Fruit fly (Drosophila melanogaster): Measurements from ENCODE around the gene CG7991.

dm6 chr3L:1688161-1688560, 13.7 kb downstream of the CG7991 start:
- no peak for TF ChIP-seq rgr (GFP tag; optimal IDR thresholded peaks at IDR 0.05)
- no peak for TF ChIP-seq pan (optimal IDR thresholded peaks at IDR 0.05)
- no peak for TF ChIP-seq usp (GFP tag; optimal IDR thresholded peaks at IDR 0.05)
- no peak for TF ChIP-seq CG32264 (GFP tag; optimal IDR thresholded peaks at IDR 0.05)
- no peak for TF ChIP-seq Dfd (GFP tag; optimal IDR thresholded peaks at IDR 0.05)
- TF ChIP-seq foxo (GFP tag; optimal IDR thresholded peaks at IDR 0.05), result no peak
- TF ChIP-seq Hr78 (GFP tag; optimal IDR thresholded peaks at IDR 0.05), result no peak
- no peak for TF ChIP-seq fru (GFP tag; optimal IDR thresholded peaks at IDR 0.05)
- TF ChIP-seq OdsH (GFP tag; optimal IDR thresholded peaks at IDR 0.05), result no peak
- no peak for TF ChIP-seq dsf (GFP tag; optimal IDR thresholded peaks at IDR 0.05; ENCODE audit: borderline replicate concordance)
- TF ChIP-seq Vsx2 (GFP tag; optimal IDR thresholded peaks at IDR 0.05; ENCODE audit: partially characterized antibody), result no peak
- no peak for TF ChIP-seq CrebA (GFP tag; optimal IDR thresholded peaks at IDR 0.05; ENCODE audit: borderline replicate concordance)
- TF ChIP-seq woc (GFP tag; optimal IDR thresholded peaks at IDR 0.05), result no peak
